Worm (Caenorhabditis elegans) whole organism, mixed stage, embryonic: ENCODE data around the gene gtf-2F1.

Source experiments
- M03D4.4 ChIP-seq: sonication (generic microtip); optimal IDR thresholded peaks from 2 replicates; lab custom pipeline; 2017; ENCODE audit warnings: mild to moderate bottlenecking, missing genetic modification characterization, missing compliant biosample characterization
- bed-3 ChIP-seq: fragments of 200-800 bp; sonication (Bioruptor generic); optimal IDR thresholded peaks from 3 replicates; lab custom pipeline; 2018; ENCODE audit warnings: mild to moderate bottlenecking, missing genetic modification characterization, moderate library complexity, missing compliant biosample characterization
- blmp-1 ChIP-seq: fragments of 150-350 bp; optimal IDR thresholded peaks from 2 replicates; lab custom pipeline; 2014; ENCODE audit warnings: missing biosample characterization, missing genetic modification characterization
- ceh-43 ChIP-seq: fragments of 200-800 bp; sonication (Bioruptor generic); optimal IDR thresholded peaks from 2 replicates; lab custom pipeline; 2018; ENCODE audit warnings: mild to moderate bottlenecking, missing genetic modification characterization, moderate library complexity, missing compliant biosample characterization
- cnd-1 ChIP-seq: fragments of 200-800 bp; sonication (Bioruptor generic); optimal IDR thresholded peaks from 2 replicates; lab custom pipeline; 2018; ENCODE audit warnings: mild to moderate bottlenecking, missing genetic modification characterization, missing compliant biosample characterization
- drap-1 ChIP-seq: fragments of 200-800 bp; sonication (Bioruptor generic); optimal IDR thresholded peaks from 3 replicates; lab custom pipeline; 2018; ENCODE audit warnings: mild to moderate bottlenecking, missing genetic modification characterization, missing compliant biosample characterization
- elt-1 ChIP-seq: sonication (generic microtip); optimal IDR thresholded peaks from 2 replicates; lab custom pipeline; 2017; ENCODE audit warnings: missing genetic modification characterization, mild to moderate bottlenecking, missing compliant biosample characterization, antibody characterized with exemption, moderate library complexity, borderline replicate concordance; ENCODE audit not compliant: insufficient read depth
- elt-3 ChIP-seq: fragments of 150-350 bp; optimal IDR thresholded peaks from 2 replicates; lab custom pipeline; 2014; ENCODE audit warnings: missing biosample characterization, missing genetic modification characterization
- flh-1 ChIP-seq: fragments of 200-800 bp; sonication (Bioruptor generic); optimal IDR thresholded peaks from 2 replicates; lab custom pipeline; 2018; ENCODE audit warnings: mild to moderate bottlenecking, missing genetic modification characterization, moderate library complexity, missing compliant biosample characterization
- ham-2 ChIP-seq: fragments of 200-800 bp; sonication (Bioruptor generic); optimal IDR thresholded peaks from 2 replicates; lab custom pipeline; 2018; ENCODE audit warnings: mild to moderate bottlenecking, missing genetic modification characterization, missing compliant biosample characterization
- lin-32 ChIP-seq: fragments of 200-800 bp; sonication (Bioruptor generic); optimal IDR thresholded peaks from 2 replicates; lab custom pipeline; 2018; ENCODE audit warnings: mild to moderate bottlenecking, missing genetic modification characterization, missing compliant biosample characterization
- lsy-2 ChIP-seq: fragments of 150-350 bp; optimal IDR thresholded peaks from 2 replicates; lab custom pipeline; 2014; ENCODE audit warnings: missing biosample characterization, missing genetic modification characterization
- mab-5 ChIP-seq: fragments of 150-350 bp; optimal IDR thresholded peaks from 2 replicates; lab custom pipeline; 2014; ENCODE audit warnings: missing biosample characterization, missing genetic modification characterization
- mep-1 ChIP-seq: fragments of 150-350 bp; optimal IDR thresholded peaks from 2 replicates; lab custom pipeline; 2017; ENCODE audit warnings: missing biosample characterization, missing genetic modification reagents, missing genetic modification characterization, inconsistent platforms
- nhr-12 ChIP-seq: fragments of 150-350 bp; optimal IDR thresholded peaks from 2 replicates; lab custom pipeline; 2014; ENCODE audit warnings: missing biosample characterization, missing genetic modification characterization
- nhr-2 ChIP-seq: fragments of 150-350 bp; optimal IDR thresholded peaks from 2 replicates; lab custom pipeline; 2014; ENCODE audit warnings: missing biosample characterization, missing genetic modification characterization
- nhr-237 ChIP-seq: fragments of 150-350 bp; optimal IDR thresholded peaks from 2 replicates; lab custom pipeline; 2014; ENCODE audit warnings: missing biosample characterization, missing genetic modification characterization
- nhr-28 ChIP-seq: fragments of 150-350 bp; optimal IDR thresholded peaks from 2 replicates; lab custom pipeline; 2014; ENCODE audit warnings: missing biosample characterization, missing genetic modification characterization
- nhr-76 ChIP-seq: sonication (generic microtip); optimal IDR thresholded peaks from 2 replicates; lab custom pipeline; 2017; ENCODE audit warnings: missing biosample characterization, missing genetic modification characterization
- pha-4 ChIP-seq: fragments of 150-350 bp; optimal IDR thresholded peaks from 2 replicates; lab custom pipeline; 2018; ENCODE audit warnings: missing biosample characterization, missing genetic modification reagents, missing genetic modification characterization
- sem-2 ChIP-seq: fragments of 200-800 bp; sonication (Bioruptor generic); optimal IDR thresholded peaks from 2 replicates; lab custom pipeline; 2018; ENCODE audit warnings: mild to moderate bottlenecking, missing genetic modification characterization, missing compliant biosample characterization
- sptf-1 ChIP-seq: sonication (generic microtip); optimal IDR thresholded peaks from 2 replicates; lab custom pipeline; 2017; ENCODE audit warnings: mild to moderate bottlenecking, missing genetic modification characterization, moderate library complexity, missing compliant biosample characterization
- tbx-8 ChIP-seq: fragments of 200-800 bp; sonication (Bioruptor generic); optimal IDR thresholded peaks from 2 replicates; lab custom pipeline; 2018; ENCODE audit warnings: mild to moderate bottlenecking, missing genetic modification characterization, moderate library complexity, missing compliant biosample characterization
- unc-120 ChIP-seq: sonication (generic microtip); optimal IDR thresholded peaks from 2 replicates; lab custom pipeline; 2017; ENCODE audit warnings: missing genetic modification characterization, missing compliant biosample characterization; ENCODE audit not compliant: poor library complexity, severe bottlenecking
- unc-39 ChIP-seq: fragments of 150-350 bp; optimal IDR thresholded peaks from 2 replicates; lab custom pipeline; 2014; ENCODE audit warnings: missing biosample characterization, missing genetic modification characterization
- unc-62 ChIP-seq: fragments of 150-350 bp; optimal IDR thresholded peaks from 2 replicates; lab custom pipeline; 2014; ENCODE audit warnings: missing biosample characterization, missing genetic modification reagents, missing genetic modification characterization
- zip-8 ChIP-seq: fragments of 150-350 bp; optimal IDR thresholded peaks from 2 replicates; lab custom pipeline; 2014; ENCODE audit warnings: missing biosample characterization, missing genetic modification characterization
- ztf-11 ChIP-seq: fragments of 150-350 bp; optimal IDR thresholded peaks from 2 replicates; lab custom pipeline; 2014; ENCODE audit warnings: missing biosample characterization, missing genetic modification characterization

gtf-2F1 gene

ce11 chrII:4299227-4299703 is 2.1 kb upstream of the gtf-2F1 start, which contains the start of gene sco-1 (continued):
- TF ChIP-seq M03D4.4 (tag; lab: Kevin White, UChicago): no peak
- no peak for TF ChIP-seq lin-32 (GFP tag; lab: Kevin White, UChicago)
- no peak for TF ChIP-seq elt-3 (tag; lab: Kevin White, UChicago)
- no peak for TF ChIP-seq nhr-28 (tag; lab: Kevin White, UChicago)
- no peak for TF ChIP-seq nhr-12 (tag; lab: Kevin White, UChicago)

ce11 chrII:4306921-4307630 is 5.7 kb downstream of the gtf-2F1 start, which contains the start of gene Y52E8A.3:
Gene Y52E8A.3, minus strand, starts transcription at chrII:4306971.
- TF ChIP-seq elt-1 (tag; lab: Kevin White, UChicago) (no peak), sem-2 (GFP tag; lab: Kevin White, UChicago) (no peak), zip-8 (tag; lab: Kevin White, UChicago) (no peak), pha-4 (tag; lab: Kevin White, UChicago) (no peak), nhr-12 (tag; lab: Kevin White, UChicago) (no peak)

ce11 chrII:4312115-4312514 is 10.7 kb downstream of the gtf-2F1 start, which contains the start of gene plep-1:
Gene plep-1, minus strand, starts transcription at chrII:4312215.
- TF ChIP-seq mep-1 (tag; lab: Kevin White, UChicago) (no peak), ceh-43 (no peak), elt-1 (tag; lab: Kevin White, UChicago) (no peak), sptf-1 (tag; lab: Kevin White, UChicago) (no peak), nhr-28 (tag; lab: Kevin White, UChicago) (no peak), ztf-11 (tag; lab: Kevin White, UChicago) (no peak), bed-3 (GFP tag; lab: Kevin White, UChicago) (no peak), drap-1 (GFP tag; lab: Kevin White, UChicago) (no peak), nhr-76 (tag; lab: Kevin White, UChicago) (no peak), blmp-1 (tag; lab: Kevin White, UChicago) (no peak), mab-5 (no peak), nhr-237 (tag; lab: Kevin White, UChicago) (no peak), nhr-12 (tag; lab: Kevin White, UChicago) (no peak), lsy-2 (tag; lab: Kevin White, UChicago) (no peak), elt-3 (tag; lab: Kevin White, UChicago) (no peak), zip-8 (tag; lab: Kevin White, UChicago) (no peak)
- TF ChIP-seq, all 35 proteins: peak for 0

- no peak for TF ChIP-seq nhr-2
- no peak for TF ChIP-seq flh-1
- no peak for TF ChIP-seq nhr-12 (tag; lab: Kevin White, UChicago)
- TF ChIP-seq lin-32 (GFP tag; lab: Kevin White, UChicago): no peak
- no peak for TF ChIP-seq ztf-11 (tag; lab: Kevin White, UChicago)
- TF ChIP-seq mab-5: no peak
- TF ChIP-seq sptf-1 (tag; lab: Kevin White, UChicago): no peak
- TF ChIP-seq ham-2 (GFP tag; lab: Kevin White, UChicago): no peak
- no peak for TF ChIP-seq unc-120 (tag; lab: Kevin White, UChicago)
- no peak for TF ChIP-seq tbx-8 (GFP tag; lab: Kevin White, UChicago)
- TF ChIP-seq unc-62 (GFP tag; lab: Kevin White, UChicago): no peak
- TF ChIP-seq elt-3 (tag; lab: Kevin White, UChicago): no peak
- TF ChIP-seq mep-1 (tag; lab: Kevin White, UChicago): no peak
- no peak for TF ChIP-seq bed-3 (GFP tag; lab: Kevin White, UChicago)
- no peak for TF ChIP-seq drap-1 (GFP tag; lab: Kevin White, UChicago)
Measured at ce11 chrII:4316011-4316410, 14.6 kb downstream of the gtf-2F1 start, which contains the start of gene srw-40. Gene srw-40, minus strand, starts transcription at chrII:4316111.

- TF ChIP-seq drap-1 (GFP tag; lab: Kevin White, UChicago) (no peak), nhr-2 (no peak), unc-120 (tag; lab: Kevin White, UChicago) (no peak), ceh-43 (no peak), nhr-76 (tag; lab: Kevin White, UChicago) (no peak), sem-2 (GFP tag; lab: Kevin White, UChicago) (no peak), unc-39 (tag; lab: Kevin White, UChicago) (no peak), pha-4 (tag; lab: Kevin White, UChicago) (no peak), nhr-237 (tag; lab: Kevin White, UChicago) (no peak), cnd-1 (tag; lab: Kevin White, UChicago) (no peak), mep-1 (tag; lab: Kevin White, UChicago) (no peak)
Measured at ce11 chrII:4319537-4320019, 18.2 kb downstream of the gtf-2F1 start, which contains the start of gene Y52E8A.6. Gene Y52E8A.6, minus strand, starts transcription at chrII:4319969.
